Worm (Caenorhabditis elegans): ENCODE measurements around the gene R13D11.4.

DNA sequence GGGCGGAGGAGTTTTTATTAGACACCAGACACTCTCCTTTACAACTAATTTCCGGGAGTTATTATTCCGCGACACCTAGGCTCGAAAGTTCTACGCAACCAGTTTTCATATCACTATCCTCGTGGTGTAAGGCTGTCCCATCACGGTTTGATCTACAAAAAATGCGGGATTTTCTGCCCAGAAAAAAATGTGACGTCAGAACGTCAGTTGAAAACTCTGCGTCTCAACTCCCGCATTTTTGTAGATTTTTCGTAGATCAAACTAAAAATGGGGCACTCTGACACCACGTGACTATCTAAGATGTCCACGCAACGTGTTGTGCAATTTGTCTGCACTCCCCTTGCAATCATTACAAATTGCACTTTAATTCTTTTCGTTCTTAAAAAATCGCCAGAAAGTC is 45.9 kb upstream of the R13D11.4 start, which contains the start of gene str-238:
- TF ChIP-seq ztf-29 (GFP tag; IDR thresholded peaks at IDR 0.05) (no peak), klf-2 (GFP tag; conservative IDR thresholded peaks at IDR 0.05) (no peak), flt-1 (GFP tag; IDR thresholded peaks at IDR 0.05) (no peak), cog-1 (tag; optimal IDR thresholded peaks at IDR 0.05) (no peak)

Data from whole organism, midembryonic.